Worm (Caenorhabditis elegans) whole organism, L4 larva: ENCODE measurements around the gene gcy-33.
A peak's percentile ranks its signal among the peaks of the same experiment; 100 is the strongest.

Experiments used
- F10B5.3 ChIP-seq: sonication (generic microtip); optimal IDR thresholded peaks from 2 replicates; lab custom pipeline; 2016; ENCODE audit warnings: mild to moderate bottlenecking, missing genetic modification characterization, missing compliant biosample characterization
- R02D3.7 ChIP-seq: fragments of 150-350 bp; sonication (generic microtip); optimal IDR thresholded peaks from 3 replicates; lab custom pipeline; 2014; ENCODE audit warnings: missing biosample characterization, missing genetic modification characterization
- Y48G9A.11 ChIP-seq: fragments of 200-800 bp; sonication (Bioruptor generic); IDR thresholded peaks from 2 replicates; pipeline ENCODE4 v1.3.6; 2022; ENCODE audit warnings: missing genetic modification reagents, missing genetic modification characterization, missing compliant biosample characterization
- Y75B8A.6 ChIP-seq: fragments of 200-800 bp; sonication (Bioruptor generic); IDR thresholded peaks from 2 replicates; pipeline ENCODE4 v1.3.6; 2022; ENCODE audit warnings: missing genetic modification reagents, missing genetic modification characterization, missing compliant biosample characterization
- aha-1 ChIP-seq: fragments of 150-350 bp; peaks from one replicate; lab custom pipeline; 2014; ENCODE audit warnings: missing biosample characterization, missing genetic modification characterization
- ceh-82 ChIP-seq: sonication (generic microtip); optimal IDR thresholded peaks from 2 replicates; lab custom pipeline; 2017; ENCODE audit warnings: missing biosample characterization, missing genetic modification characterization
- ctbp-1 ChIP-seq: fragments of 200-800 bp; sonication (Bioruptor generic); IDR thresholded peaks from 2 replicates; pipeline ENCODE4 v1.3.6; 2022; ENCODE audit warnings: missing genetic modification reagents, missing genetic modification characterization, missing compliant biosample characterization
- dpl-1 ChIP-seq: fragments of 150-350 bp; optimal IDR thresholded peaks from 2 replicates; lab custom pipeline; 2014; ENCODE audit warnings: missing biosample characterization, missing genetic modification reagents, missing genetic modification characterization
- egl-27 ChIP-seq: sonication (generic microtip); optimal IDR thresholded peaks from 3 replicates; lab custom pipeline; 2017; ENCODE audit warnings: missing biosample characterization, missing genetic modification reagents, missing genetic modification characterization
- egl-43 ChIP-seq: fragments of 200-800 bp; sonication (Bioruptor generic); IDR thresholded peaks from 2 replicates; pipeline ENCODE4 v1.3.6; 2022; ENCODE audit warnings: missing genetic modification reagents, missing genetic modification characterization, missing compliant biosample characterization
- fos-1 ChIP-seq: fragments of 150-350 bp; optimal IDR thresholded peaks from 2 replicates; lab custom pipeline; 2014; ENCODE audit warnings: missing biosample characterization, missing genetic modification characterization
- hmg-1.1 ChIP-seq: fragments of 200-800 bp; sonication (Bioruptor generic); IDR thresholded peaks from 2 replicates; pipeline ENCODE4 v1.3.6; 2022; ENCODE audit warnings: missing genetic modification reagents, missing genetic modification characterization, missing compliant biosample characterization
- jun-1 ChIP-seq: fragments of 150-350 bp; optimal IDR thresholded peaks from 2 replicates; lab custom pipeline; 2014; ENCODE audit warnings: missing biosample characterization, missing genetic modification reagents, missing genetic modification characterization
- lin-13 ChIP-seq: fragments of 150-350 bp; optimal IDR thresholded peaks from 2 replicates; lab custom pipeline; 2014; ENCODE audit warnings: missing biosample characterization, missing genetic modification reagents, missing genetic modification characterization
- lin-15B ChIP-seq: fragments of 150-350 bp; sonication (generic microtip); optimal IDR thresholded peaks from 3 replicates; lab custom pipeline; 2014; ENCODE audit warnings: missing biosample characterization, missing genetic modification characterization
- lsy-2 ChIP-seq, 2 experiments: fragments of 150-350 bp in 1 of 2; sonication (generic microtip) in 1 of 2; optimal IDR thresholded peaks; 2 replicates each; lab custom pipeline; 2014 to 2017; ENCODE audit warnings: missing biosample characterization in 2 of 2, missing genetic modification characterization in 2 of 2
- madf-5 ChIP-seq, 2 experiments: fragments of 200-800 bp; sonication (Bioruptor generic); IDR thresholded peaks; 2 replicates each; pipeline ENCODE4 v1.3.6; 2022; ENCODE audit warnings: missing compliant biosample characterization in 2 of 2, missing genetic modification characterization in 2 of 2
- mdl-1 ChIP-seq, 2 experiments: fragments of 150-350 bp in 1 of 2; sonication (generic microtip) in 1 of 2; optimal IDR thresholded peaks; 2 replicates each; lab custom pipeline; 2014 to 2017; ENCODE audit warnings: missing biosample characterization in 2 of 2, missing genetic modification characterization in 2 of 2
- mdt-29 ChIP-seq: fragments of 200-800 bp; sonication (Bioruptor generic); IDR thresholded peaks from 2 replicates; pipeline ENCODE4 v1.3.6; 2022; ENCODE audit warnings: missing genetic modification reagents, missing genetic modification characterization, missing compliant biosample characterization
- mep-1 ChIP-seq: fragments of 150-350 bp; sonication (generic microtip); optimal IDR thresholded peaks from 3 replicates; lab custom pipeline; 2014; ENCODE audit warnings: missing biosample characterization, missing genetic modification characterization
- mes-2 ChIP-seq: sonication (generic microtip); optimal IDR thresholded peaks from 2 replicates; lab custom pipeline; 2016; ENCODE audit warnings: missing genotype, mild to moderate bottlenecking, missing genetic modification characterization, missing compliant biosample characterization; ENCODE audit not compliant: poor library complexity, severe bottlenecking
- mxl-3 ChIP-seq: fragments of 200-800 bp; sonication (Bioruptor generic); optimal IDR thresholded peaks from 2 replicates; lab custom pipeline; 2018; ENCODE audit warnings: mild to moderate bottlenecking, missing genetic modification characterization, missing compliant biosample characterization
- nhr-237 ChIP-seq: sonication (generic microtip); optimal IDR thresholded peaks from 2 replicates; lab custom pipeline; 2017; ENCODE audit warnings: missing biosample characterization, missing genetic modification characterization
- nhr-42 ChIP-seq: fragments of 200-800 bp; sonication (Bioruptor generic); IDR thresholded peaks from 2 replicates; pipeline ENCODE4 v1.3.6; 2022; ENCODE audit warnings: missing genetic modification characterization, missing compliant biosample characterization
- nhr-76 ChIP-seq: fragments of 150-350 bp; optimal IDR thresholded peaks from 2 replicates; lab custom pipeline; 2014; ENCODE audit warnings: missing biosample characterization, missing genetic modification characterization
- pha-4 ChIP-seq, 2 experiments: fragments of 150-350 bp in 1 of 2; fragments of 200-800 bp in 1 of 2; sonication (Bioruptor generic) in 1 of 2; IDR thresholded peaks in 1 of 2; optimal IDR thresholded peaks in 1 of 2; 2 replicates each; pipeline versions ENCODE4 v1.3.6 to Lab custom; 2014 to 2022; ENCODE audit warnings: missing genetic modification characterization in 2 of 2, missing genetic modification reagents in 2 of 2, missing biosample characterization in 1 of 2, missing compliant biosample characterization in 1 of 2
- sdz-12 ChIP-seq: fragments of 200-800 bp; sonication (Bioruptor generic); optimal IDR thresholded peaks from 2 replicates; lab custom pipeline; 2018; ENCODE audit warnings: mild to moderate bottlenecking, missing genetic modification characterization, missing compliant biosample characterization
- skn-1 ChIP-seq: fragments of 150-350 bp; optimal IDR thresholded peaks from 2 replicates; lab custom pipeline; 2014; ENCODE audit warnings: missing biosample characterization, missing genetic modification characterization
- snpc-4 ChIP-seq: fragments of 150-350 bp; optimal IDR thresholded peaks from 2 replicates; lab custom pipeline; 2014; ENCODE audit warnings: missing biosample characterization, missing genetic modification characterization
- spr-3 ChIP-seq: fragments of 200-800 bp; sonication (Bioruptor generic); optimal IDR thresholded peaks from 2 replicates; lab custom pipeline; 2018; ENCODE audit warnings: mild to moderate bottlenecking, missing genetic modification characterization, missing compliant biosample characterization
- tag-97 ChIP-seq: fragments of 200-800 bp; sonication (Bioruptor generic); IDR thresholded peaks from 2 replicates; pipeline ENCODE4 v1.3.6; 2022; ENCODE audit warnings: missing genetic modification characterization, missing compliant biosample characterization
- unc-130 ChIP-seq: sonication (generic microtip); optimal IDR thresholded peaks from 2 replicates; lab custom pipeline; 2016; ENCODE audit warnings: missing genetic modification reagents, missing genetic modification characterization, missing compliant biosample characterization
- unc-62 ChIP-seq, 3 experiments: fragments of 150-350 bp in 1 of 3; sonication (generic microtip); optimal IDR thresholded peaks in 2 of 3; peaks in 1 of 3; 1 replicate in 1 of 3; 2 replicates in 2 of 3; lab custom pipeline; 2014 to 2017; ENCODE audit warnings: missing biosample characterization in 3 of 3, missing genetic modification characterization in 3 of 3, missing genetic modification reagents in 3 of 3, missing genotype in 1 of 3
- zfp-3 ChIP-seq: fragments of 200-800 bp; sonication (Bioruptor generic); conservative IDR thresholded peaks from 2 replicates; pipeline ENCODE4 v1.3.6; 2022; ENCODE audit warnings: missing genetic modification reagents, missing genetic modification characterization, missing compliant biosample characterization
- zip-11 ChIP-seq: fragments of 200-800 bp; sonication (Bioruptor generic); IDR thresholded peaks from 2 replicates; pipeline ENCODE4 v1.3.6; 2022; ENCODE audit warnings: missing genetic modification characterization, missing compliant biosample characterization
- ztf-11 ChIP-seq: fragments of 150-350 bp; optimal IDR thresholded peaks from 2 replicates; lab custom pipeline; 2014; ENCODE audit warnings: missing biosample characterization, missing genetic modification characterization

gcy-33 gene

ce11 chrV:12038317-12038716 lies 36.7 kb upstream of the gcy-33 start:
- TF ChIP-seq tag-97, result no peak
- peak in 1 of 2 experiments; percentile 20 for TF ChIP-seq lsy-2 (tag; optimal IDR thresholded peaks at IDR 0.05; lab: Kevin White, UChicago)
- TF ChIP-seq mes-2 (tag; lab: Kevin White, UChicago), result peak; percentile 33
- TF ChIP-seq R02D3.7, result no peak
- TF ChIP-seq ceh-82 (tag; lab: Kevin White, UChicago), result no peak
- TF ChIP-seq hmg-1.1 (GFP tag; lab: Robert Waterston, UW), result no peak
- TF ChIP-seq egl-27 (tag; lab: Kevin White, UChicago), result no peak
- TF ChIP-seq dpl-1 (GFP tag; lab: Kevin White, UChicago), result no peak
- TF ChIP-seq spr-3 (GFP tag; lab: Kevin White, UChicago), result no peak
- TF ChIP-seq mdt-29 (GFP tag; lab: Robert Waterston, UW), result no peak
- TF ChIP-seq aha-1 (tag; lab: Kevin White, UChicago), result peak; percentile 63
- no peak for TF ChIP-seq Y48G9A.11 (GFP tag; lab: Robert Waterston, UW)
- no peak for TF ChIP-seq mep-1 (tag; lab: Kevin White, UChicago)
- TF ChIP-seq nhr-42 (GFP tag; lab: Robert Waterston, UW), result no peak
- TF ChIP-seq madf-5 (GFP tag; IDR thresholded peaks at IDR 0.05; lab: Robert Waterston, UW), result no peak
- TF ChIP-seq ztf-11 (tag; lab: Kevin White, UChicago), result no peak
- TF ChIP-seq F10B5.3 (tag; lab: Kevin White, UChicago), result no peak

DNA sequence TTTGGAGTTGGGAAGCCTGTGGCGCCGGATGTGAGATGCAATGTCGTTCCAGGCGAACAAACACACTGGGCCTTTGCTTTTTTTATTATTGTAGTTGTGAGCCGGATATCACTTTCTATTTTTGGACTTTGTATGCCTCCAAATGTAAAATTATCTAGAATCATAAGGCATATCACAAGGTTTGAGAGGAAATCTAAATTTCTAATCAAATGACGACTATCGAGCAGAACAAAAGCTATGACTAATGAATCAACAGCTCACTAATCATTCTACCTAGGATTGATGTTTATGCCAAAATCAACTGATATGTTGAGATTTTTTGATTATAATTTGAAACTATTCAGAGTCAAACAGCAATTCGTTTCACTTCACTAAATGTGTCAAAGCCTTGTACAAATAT lies 36.3 kb upstream of the gcy-33 start:
- TF ChIP-seq mdl-1 (tag; optimal IDR thresholded peaks at IDR 0.05; lab: Kevin White, UChicago) (no peak), pha-4 (GFP tag; IDR thresholded peaks at IDR 0.05; lab: Robert Waterston, UW) (no peak), pha-4 (tag; optimal IDR thresholded peaks at IDR 0.05; lab: Kevin White, UChicago) (no peak), zfp-3 (GFP tag; lab: Robert Waterston, UW) (no peak), unc-130 (GFP tag; lab: Kevin White, UChicago) (no peak), jun-1 (tag; lab: Kevin White, UChicago) (no peak), unc-62 (GFP tag; optimal IDR thresholded peaks at IDR 0.05 in 1 of 2; lab: Kevin White, UChicago) (peak in 1 of 2 experiments; percentile 64), unc-62 (tag; optimal IDR thresholded peaks at IDR 0.05; lab: Kevin White, UChicago) (no peak)

DNA sequence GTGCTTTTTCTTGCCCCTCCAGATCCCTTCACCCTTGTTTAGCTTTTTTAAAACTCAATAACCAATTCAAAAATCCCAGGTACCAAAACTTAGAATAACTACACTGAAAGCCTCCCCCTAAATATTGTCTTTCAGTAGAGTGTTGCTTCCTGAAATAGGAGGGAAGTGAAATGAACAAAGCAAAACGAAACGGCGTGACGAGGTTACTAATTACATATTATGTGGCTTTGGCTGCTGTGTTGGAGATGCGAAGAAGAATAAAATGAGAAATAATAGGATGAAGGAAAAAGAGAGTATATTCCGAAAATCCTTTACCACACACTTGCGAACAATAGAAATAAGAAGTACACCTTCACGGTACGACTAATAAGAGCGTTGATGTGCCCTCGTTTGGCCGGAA lies 34.5 kb upstream of the gcy-33 start:
- TF ChIP-seq nhr-76 (no peak), mxl-3 (GFP tag; lab: Kevin White, UChicago) (no peak), egl-43 (no peak), zfp-3 (GFP tag; lab: Robert Waterston, UW) (no peak), egl-27 (tag; lab: Kevin White, UChicago) (no peak), Y75B8A.6 (GFP tag; lab: Robert Waterston, UW) (no peak), zip-11 (no peak), skn-1 (tag; lab: Kevin White, UChicago) (no peak), fos-1 (tag; lab: Kevin White, UChicago) (no peak), snpc-4 (tag; lab: Kevin White, UChicago) (no peak), ctbp-1 (GFP tag; lab: Robert Waterston, UW) (no peak), mep-1 (tag; lab: Kevin White, UChicago) (no peak), lin-15B (tag; lab: Kevin White, UChicago) (no peak), nhr-237 (tag; lab: Kevin White, UChicago) (no peak), ceh-82 (tag; lab: Kevin White, UChicago) (no peak), pha-4 (GFP tag; IDR thresholded peaks at IDR 0.05; lab: Robert Waterston, UW) (no peak), pha-4 (tag; optimal IDR thresholded peaks at IDR 0.05; lab: Kevin White, UChicago) (no peak), sdz-12 (no peak), madf-5 (GFP tag; IDR thresholded peaks at IDR 0.05; lab: Robert Waterston, UW) (no peak), lin-13 (GFP tag; lab: Kevin White, UChicago) (no peak)
